Worm (Caenorhabditis elegans) whole organism, young adult: ENCODE data around the gene sdz-8.

Experiments
- B0019.2 ChIP-seq: fragments of 200-800 bp; sonication (Bioruptor generic); conservative IDR thresholded peaks from 2 replicates; pipeline ENCODE4 v1.3.6; 2022; ENCODE audit warnings: missing genetic modification reagents, missing genetic modification characterization, missing compliant biosample characterization
- B0035.1 ChIP-seq: sonication (generic microtip); optimal IDR thresholded peaks from 2 replicates; lab custom pipeline; 2016; ENCODE audit warnings: missing genetic modification characterization, mild to moderate bottlenecking, missing compliant biosample characterization, missing genotype, missing genetic modification reagents
- C06A6.2 ChIP-seq: fragments of 200-800 bp; sonication (Bioruptor generic); conservative IDR thresholded peaks from 2 replicates; pipeline ENCODE4 v1.3.6; 2022; ENCODE audit warnings: missing genetic modification characterization, missing compliant biosample characterization
- C17E4.6 ChIP-seq: fragments of 200-800 bp; sonication (Bioruptor generic); IDR thresholded peaks from 2 replicates; pipeline ENCODE4 v1.3.6; 2022; ENCODE audit warnings: missing genetic modification reagents, missing genetic modification characterization, missing compliant biosample characterization
- F33H1.4 ChIP-seq: fragments of 200-800 bp; sonication (Bioruptor generic); IDR thresholded peaks from 2 replicates; pipeline ENCODE4 v1.3.6; 2022; ENCODE audit warnings: missing genetic modification reagents, missing genetic modification characterization, missing compliant biosample characterization
- F37B4.10 ChIP-seq: fragments of 200-800 bp; sonication (Bioruptor generic); IDR thresholded peaks from 2 replicates; pipeline ENCODE4 v1.3.6; 2022; ENCODE audit warnings: missing genetic modification characterization, missing compliant biosample characterization
- F49E8.2 ChIP-seq: sonication (generic microtip); optimal IDR thresholded peaks from 3 replicates; lab custom pipeline; 2017; ENCODE audit warnings: missing genetic modification characterization, mild to moderate bottlenecking, missing compliant biosample characterization, antibody characterized with exemption, moderate library complexity; ENCODE audit not compliant: insufficient read depth
- F55B11.4 ChIP-seq: sonication (generic microtip); optimal IDR thresholded peaks from 2 replicates; lab custom pipeline; 2016; ENCODE audit warnings: missing compliant biosample characterization, missing genetic modification characterization, borderline replicate concordance; ENCODE audit not compliant: insufficient read depth
- F57A8.1 ChIP-seq: fragments of 200-800 bp; sonication (Bioruptor generic); optimal IDR thresholded peaks from 2 replicates; lab custom pipeline; 2018; ENCODE audit warnings: mild to moderate bottlenecking, missing genetic modification characterization, moderate library complexity, missing compliant biosample characterization
- F57C9.4 ChIP-seq: sonication (generic microtip); optimal IDR thresholded peaks from 2 replicates; lab custom pipeline; 2017; ENCODE audit warnings: mild to moderate bottlenecking, missing genetic modification characterization, missing compliant biosample characterization
- K11D2.4 ChIP-seq: fragments of 200-800 bp; sonication (Bioruptor generic); IDR thresholded peaks from 2 replicates; pipeline ENCODE4 v1.3.6; 2022; ENCODE audit warnings: missing genetic modification reagents, missing genetic modification characterization, missing compliant biosample characterization
- K12H6.12 ChIP-seq: fragments of 200-800 bp; sonication (Bioruptor generic); optimal IDR thresholded peaks from 2 replicates; lab custom pipeline; 2018; ENCODE audit warnings: mild to moderate bottlenecking, missing genetic modification characterization, missing compliant biosample characterization
- Y53G8AR.9 ChIP-seq: fragments of 200-800 bp; sonication (Bioruptor generic); conservative IDR thresholded peaks from 2 replicates; pipeline ENCODE4 v1.3.6; 2022; ENCODE audit warnings: missing genetic modification reagents, missing genetic modification characterization, missing compliant biosample characterization
- Y56A3A.18 ChIP-seq: fragments of 200-800 bp; sonication (Bioruptor generic); IDR thresholded peaks from 2 replicates; pipeline ENCODE4 v1.3.6; 2022; ENCODE audit warnings: missing genetic modification reagents, missing genetic modification characterization, missing compliant biosample characterization
- Y67H2A.10 ChIP-seq: fragments of 200-800 bp; sonication (Bioruptor generic); conservative IDR thresholded peaks from 2 replicates; pipeline ENCODE4 v1.3.6; 2022; ENCODE audit warnings: missing genetic modification reagents, missing genetic modification characterization, missing compliant biosample characterization
- Y79H2A.3 ChIP-seq: fragments of 200-800 bp; sonication (Bioruptor generic); conservative IDR thresholded peaks from 2 replicates; pipeline ENCODE4 v1.3.6; 2022; ENCODE audit warnings: missing genetic modification reagents, missing genetic modification characterization, missing compliant biosample characterization
- Y95B8A.8 ChIP-seq: fragments of 200-800 bp; sonication (Bioruptor generic); IDR thresholded peaks from 2 replicates; pipeline ENCODE4 v1.3.6; 2022; ENCODE audit warnings: missing genetic modification reagents, missing genetic modification characterization, missing compliant biosample characterization
- akir-1 ChIP-seq: fragments of 200-800 bp; sonication (Bioruptor generic); optimal IDR thresholded peaks from 2 replicates; lab custom pipeline; 2018; ENCODE audit warnings: mild to moderate bottlenecking, missing genetic modification characterization, moderate library complexity, missing compliant biosample characterization
- ama-1 ChIP-seq, 3 experiments: fragments of 150-350 bp in 1 of 3; sonication (generic microtip) in 2 of 3; optimal IDR thresholded peaks; 2 replicates each; lab custom pipeline; 2014 to 2018; ENCODE audit warnings: missing biosample characterization in 2 of 3, missing genetic modification characterization in 2 of 3, missing genetic modification reagents in 2 of 3
- aptf-3 ChIP-seq: fragments of 200-800 bp; sonication (Bioruptor generic); IDR thresholded peaks from 2 replicates; pipeline ENCODE4 v1.3.6; 2022; ENCODE audit warnings: missing genetic modification characterization, missing compliant biosample characterization
- atf-7 ChIP-seq: sonication (generic microtip); optimal IDR thresholded peaks from 2 replicates; lab custom pipeline; 2017; ENCODE audit warnings: mild to moderate bottlenecking, missing genetic modification characterization, missing compliant biosample characterization
- attf-5 ChIP-seq: fragments of 200-800 bp; sonication (Bioruptor generic); optimal IDR thresholded peaks from 2 replicates; lab custom pipeline; 2018; ENCODE audit warnings: mild to moderate bottlenecking, missing genetic modification characterization, missing compliant biosample characterization
- bed-1 ChIP-seq: fragments of 200-800 bp; sonication (Bioruptor generic); IDR thresholded peaks from 2 replicates; pipeline ENCODE4 v1.3.6; 2022; ENCODE audit warnings: missing genetic modification reagents, missing genetic modification characterization, missing compliant biosample characterization
- cebp-1 ChIP-seq, 2 experiments: fragments of 200-800 bp in 1 of 2; sonication (Bioruptor generic) in 1 of 2; sonication (generic microtip) in 1 of 2; IDR thresholded peaks in 1 of 2; optimal IDR thresholded peaks in 1 of 2; 2 replicates each; pipeline versions ENCODE4 v1.3.6 to Lab custom; 2017 to 2022; ENCODE audit warnings: missing compliant biosample characterization in 2 of 2, missing genetic modification characterization in 2 of 2, mild to moderate bottlenecking in 1 of 2, missing genetic modification reagents in 1 of 2, moderate library complexity in 1 of 2
- ceh-27 ChIP-seq: fragments of 200-800 bp; sonication (Bioruptor generic); optimal IDR thresholded peaks from 2 replicates; lab custom pipeline; 2018; ENCODE audit warnings: mild to moderate bottlenecking, missing genetic modification characterization, moderate library complexity, missing compliant biosample characterization
- ceh-40 ChIP-seq: fragments of 200-800 bp; sonication (Bioruptor generic); IDR thresholded peaks from 2 replicates; pipeline ENCODE4 v1.3.6; 2022; ENCODE audit warnings: missing genetic modification characterization, missing compliant biosample characterization
- ceh-58 ChIP-seq: fragments of 200-800 bp; sonication (Bioruptor generic); IDR thresholded peaks from 2 replicates; pipeline ENCODE4 v1.3.6; 2022; ENCODE audit warnings: missing genetic modification characterization, missing compliant biosample characterization
- ceh-91 ChIP-seq: fragments of 200-800 bp; sonication (Bioruptor generic); IDR thresholded peaks from 2 replicates; pipeline ENCODE4 v1.3.6; 2022; ENCODE audit warnings: missing genetic modification reagents, missing genetic modification characterization, missing compliant biosample characterization
- egrh-3 ChIP-seq: fragments of 200-800 bp; sonication (Bioruptor generic); IDR thresholded peaks from 2 replicates; pipeline ENCODE4 v1.3.6; 2022; ENCODE audit warnings: missing genetic modification reagents, missing genetic modification characterization, missing compliant biosample characterization
- ekl-4 ChIP-seq: fragments of 200-800 bp; sonication (Bioruptor generic); IDR thresholded peaks from 2 replicates; pipeline ENCODE4 v1.3.6; 2022; ENCODE audit warnings: missing genetic modification reagents, missing genetic modification characterization, missing compliant biosample characterization
- fkh-3 ChIP-seq: sonication (generic microtip); optimal IDR thresholded peaks from 2 replicates; lab custom pipeline; 2016; ENCODE audit warnings: mild to moderate bottlenecking, missing genetic modification characterization, missing compliant biosample characterization
- gei-17 ChIP-seq: fragments of 200-800 bp; sonication (Bioruptor generic); optimal IDR thresholded peaks from 2 replicates; lab custom pipeline; 2018; ENCODE audit warnings: mild to moderate bottlenecking, missing genetic modification characterization, missing compliant biosample characterization
- hlh-12 ChIP-seq: sonication (generic microtip); optimal IDR thresholded peaks from 2 replicates; lab custom pipeline; 2016; ENCODE audit warnings: missing genetic modification characterization, missing compliant biosample characterization
- hlh-26 ChIP-seq: fragments of 200-800 bp; sonication (Bioruptor generic); conservative IDR thresholded peaks from 2 replicates; pipeline ENCODE4 v1.3.6; 2022; ENCODE audit warnings: missing genetic modification reagents, missing genetic modification characterization, missing compliant biosample characterization
- hsf-1 ChIP-seq: fragments of 200-800 bp; sonication (Bioruptor generic); IDR thresholded peaks from 2 replicates; pipeline ENCODE4 v1.3.6; 2022; ENCODE audit warnings: missing genetic modification reagents, missing genetic modification characterization, missing compliant biosample characterization
- lin-40 ChIP-seq: sonication (generic microtip); optimal IDR thresholded peaks from 2 replicates; lab custom pipeline; 2016; ENCODE audit warnings: missing genetic modification characterization, mild to moderate bottlenecking, missing compliant biosample characterization, missing genotype, missing genetic modification reagents
- lir-1 ChIP-seq: fragments of 200-800 bp; sonication (Bioruptor generic); conservative IDR thresholded peaks from 2 replicates; pipeline ENCODE4 v1.3.6; 2022; ENCODE audit warnings: missing genetic modification reagents, missing genetic modification characterization, missing compliant biosample characterization
- mxl-1 ChIP-seq: sonication (generic microtip); optimal IDR thresholded peaks from 2 replicates; lab custom pipeline; 2016; ENCODE audit warnings: missing genetic modification characterization, missing compliant biosample characterization
- nfya-2 ChIP-seq: fragments of 200-800 bp; sonication (Bioruptor generic); IDR thresholded peaks from 2 replicates; pipeline ENCODE4 v1.3.6; 2022; ENCODE audit warnings: missing genetic modification reagents, missing genetic modification characterization, missing compliant biosample characterization
- nfyb-1 ChIP-seq: fragments of 200-800 bp; sonication (Bioruptor generic); IDR thresholded peaks from 2 replicates; pipeline ENCODE4 v1.3.6; 2022; ENCODE audit warnings: missing genetic modification reagents, missing genetic modification characterization, missing compliant biosample characterization
- nhr-80 ChIP-seq: sonication (generic microtip); optimal IDR thresholded peaks from 2 replicates; lab custom pipeline; 2016; ENCODE audit warnings: missing genetic modification characterization, missing compliant biosample characterization
- rcor-1 ChIP-seq: fragments of 200-800 bp; sonication (Bioruptor generic); IDR thresholded peaks from 2 replicates; pipeline ENCODE4 v1.3.6; 2022; ENCODE audit warnings: missing genetic modification reagents, missing genetic modification characterization, missing compliant biosample characterization
- sdz-38 ChIP-seq: sonication (generic microtip); optimal IDR thresholded peaks from 2 replicates; lab custom pipeline; 2016; ENCODE audit warnings: missing genotype, missing genetic modification characterization, missing compliant biosample characterization
- snpc-1.3 ChIP-seq: sonication (generic microtip); optimal IDR thresholded peaks from 2 replicates; lab custom pipeline; 2017; ENCODE audit warnings: missing genetic modification characterization, mild to moderate bottlenecking, missing compliant biosample characterization, antibody characterized with exemption, moderate library complexity, missing genotype, missing genetic modification reagents; ENCODE audit not compliant: insufficient read depth
- tbx-9 ChIP-seq: sonication (generic microtip); optimal IDR thresholded peaks from 2 replicates; lab custom pipeline; 2016; ENCODE audit warnings: borderline replicate concordance, missing genetic modification characterization, inconsistent platforms, missing compliant biosample characterization
- tlf-1 ChIP-seq: fragments of 200-800 bp; sonication (Bioruptor generic); optimal IDR thresholded peaks from 2 replicates; lab custom pipeline; 2018; ENCODE audit warnings: mild to moderate bottlenecking, missing genetic modification characterization, missing compliant biosample characterization
- unc-130 ChIP-seq: sonication (generic microtip); optimal IDR thresholded peaks from 2 replicates; lab custom pipeline; 2016; ENCODE audit warnings: missing genetic modification reagents, missing genetic modification characterization, missing compliant biosample characterization
- ztf-28 ChIP-seq: fragments of 200-800 bp; sonication (Bioruptor generic); IDR thresholded peaks from 2 replicates; pipeline ENCODE4 v1.3.6; 2022; ENCODE audit warnings: missing genetic modification reagents, missing genetic modification characterization, missing compliant biosample characterization
- ztf-3 ChIP-seq: fragments of 200-800 bp; sonication (Bioruptor generic); optimal IDR thresholded peaks from 2 replicates; lab custom pipeline; 2018; ENCODE audit warnings: mild to moderate bottlenecking, missing genetic modification characterization, missing compliant biosample characterization

The sdz-8 gene

ce11 chrV:11532964-11533363 lies 17.0 kb upstream of the sdz-8 start (continued):
- no peak for TF ChIP-seq mxl-1 (tag; lab: Kevin White, UChicago)
- no peak for TF ChIP-seq tlf-1
- TF ChIP-seq Y53G8AR.9 = 0 out of 2 replicates have a peak, but pooled peaks have one; percentile 19
- TF ChIP-seq hlh-12 (tag; lab: Kevin White, UChicago) = no peak
- no peak for TF ChIP-seq hsf-1 (GFP tag; lab: Robert Waterston, UW)
- TF ChIP-seq ekl-4 = no peak
- no peak for TF ChIP-seq B0035.1
- TF ChIP-seq nfyb-1 (GFP tag; lab: Robert Waterston, UW) = no peak
- no peak for TF ChIP-seq F37B4.10 (GFP tag; lab: Robert Waterston, UW)
- no peak for TF ChIP-seq tbx-9 (tag; lab: Kevin White, UChicago)
- no peak for TF ChIP-seq ztf-28 (GFP tag; lab: Robert Waterston, UW)
- no peak for TF ChIP-seq B0019.2
- TF ChIP-seq bed-1 (GFP tag; lab: Robert Waterston, UW) = no peak
- 0 out of 2 replicates have a peak, but pooled peaks have one; percentile 23 for TF ChIP-seq ceh-91 (GFP tag; lab: Robert Waterston, UW)
- TF ChIP-seq hlh-26 = no peak
- TF ChIP-seq sdz-38 (tag; lab: Kevin White, UChicago) = no peak
- no peak for TF ChIP-seq atf-7 (tag; lab: Kevin White, UChicago)
- peak; percentile 27 for TF ChIP-seq ceh-27
- TF ChIP-seq ztf-3 (GFP tag; lab: Kevin White, UChicago) = no peak
- no peak for TF ChIP-seq fkh-3
- TF ChIP-seq Y79H2A.3 = no peak
- no peak for TF ChIP-seq Y56A3A.18
- no peak for TF ChIP-seq gei-17
- TF ChIP-seq Y67H2A.10 (GFP tag; lab: Robert Waterston, UW) = no peak
- no peak for TF ChIP-seq Y95B8A.8 (GFP tag; lab: Robert Waterston, UW)
- TF ChIP-seq F55B11.4 (tag; lab: Kevin White, UChicago) = no peak
- no peak for TF ChIP-seq lin-40
- TF ChIP-seq ceh-58 (GFP tag; lab: Robert Waterston, UW) = 0 out of 2 replicates have a peak, but pooled peaks have one; percentile 33
- no peak for TF ChIP-seq lir-1 (GFP tag; lab: Robert Waterston, UW)
- no peak for TF ChIP-seq F33H1.4 (GFP tag; lab: Robert Waterston, UW)
- no peak for TF ChIP-seq rcor-1 (GFP tag; lab: Robert Waterston, UW)
- no peak for TF ChIP-seq aptf-3
- TF ChIP-seq egrh-3 (GFP tag; lab: Robert Waterston, UW) = no peak
- no peak for TF ChIP-seq nfya-2
- TF ChIP-seq cebp-1 (GFP tag; IDR thresholded peaks at IDR 0.05; lab: Robert Waterston, UW) = no peak
- TF ChIP-seq cebp-1 (tag; optimal IDR thresholded peaks at IDR 0.05; lab: Kevin White, UChicago) = peak; percentile 16
- no peak for TF ChIP-seq snpc-1.3 (tag; lab: Kevin White, UChicago)
- TF ChIP-seq C06A6.2 = 0 out of 2 replicates have a peak, but pooled peaks have one; percentile 37
- no peak for TF ChIP-seq C17E4.6 (GFP tag; lab: Robert Waterston, UW)
- TF ChIP-seq ceh-40 = no peak
- TF ChIP-seq unc-130 = no peak
- TF ChIP-seq akir-1 = peak; percentile 74

DNA sequence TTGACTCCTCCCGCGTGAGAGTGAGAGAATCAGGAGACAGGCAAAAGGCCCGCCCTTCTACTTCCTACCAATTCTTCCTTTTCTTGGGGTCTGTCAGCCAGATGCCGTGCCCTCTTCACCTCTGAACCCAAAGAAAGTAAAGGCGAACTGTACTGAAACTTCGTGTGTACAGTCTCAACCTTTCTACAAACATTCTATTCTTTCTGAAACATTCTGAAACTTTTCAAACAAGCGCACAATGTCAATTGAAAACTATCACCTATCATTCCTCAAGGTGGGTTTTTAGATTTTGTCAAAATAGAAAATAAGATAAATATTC lies 16.5 kb upstream of the sdz-8 start:
- TF ChIP-seq atf-7 (tag; lab: Kevin White, UChicago) (no peak), bed-1 (GFP tag; lab: Robert Waterston, UW) (no peak), hsf-1 (GFP tag; lab: Robert Waterston, UW) (no peak), ekl-4 (no peak), F57A8.1 (GFP tag; lab: Kevin White, UChicago) (no peak), K12H6.12 (tag; lab: Kevin White, UChicago) (no peak), K11D2.4 (GFP tag; lab: Robert Waterston, UW) (no peak), attf-5 (GFP tag; lab: Kevin White, UChicago) (peak; percentile 23), nhr-80 (tag; lab: Kevin White, UChicago) (peak; percentile 49), F57C9.4 (tag; lab: Kevin White, UChicago) (no peak), F49E8.2 (tag; lab: Kevin White, UChicago) (no peak), Y53G8AR.9 (0 out of 2 replicates have a peak, but pooled peaks have one; percentile 2), ceh-27 (no peak), ama-1 (optimal IDR thresholded peaks at IDR 0.05; lab: Kevin White, UChicago) (peak; percentile 52), ama-1 (GFP tag; optimal IDR thresholded peaks at IDR 0.05; lab: Kevin White, UChicago) (no peak), ceh-91 (GFP tag; lab: Robert Waterston, UW) (no peak), cebp-1 (GFP tag; IDR thresholded peaks at IDR 0.05; lab: Robert Waterston, UW) (no peak), cebp-1 (tag; optimal IDR thresholded peaks at IDR 0.05; lab: Kevin White, UChicago) (peak; percentile 22)
